Worm (Caenorhabditis elegans) whole organism, L4 larva: ENCODE results near the gene ugt-6.

Experiments used
- ZK337.2 ChIP-seq: fragments of 200-800 bp; sonication (Bioruptor generic); IDR thresholded peaks from 2 replicates; pipeline ENCODE4 v1.3.6; 2022; ENCODE audit warnings: missing genetic modification reagents, missing genetic modification characterization, missing compliant biosample characterization
- ceh-82 ChIP-seq: sonication (generic microtip); optimal IDR thresholded peaks from 2 replicates; lab custom pipeline; 2017; ENCODE audit warnings: missing biosample characterization, missing genetic modification characterization
- daf-12 ChIP-seq: fragments of 150-350 bp; optimal IDR thresholded peaks from 2 replicates; lab custom pipeline; 2014; ENCODE audit warnings: missing biosample characterization, missing genetic modification reagents, missing genetic modification characterization
- egl-27 ChIP-seq: sonication (generic microtip); optimal IDR thresholded peaks from 3 replicates; lab custom pipeline; 2017; ENCODE audit warnings: missing biosample characterization, missing genetic modification reagents, missing genetic modification characterization
- fkh-10 ChIP-seq: fragments of 150-350 bp; optimal IDR thresholded peaks from 2 replicates; lab custom pipeline; 2014; ENCODE audit warnings: missing biosample characterization, missing genetic modification reagents, missing genetic modification characterization
- lin-13 ChIP-seq: fragments of 150-350 bp; optimal IDR thresholded peaks from 2 replicates; lab custom pipeline; 2014; ENCODE audit warnings: missing biosample characterization, missing genetic modification reagents, missing genetic modification characterization
- lin-15B ChIP-seq: fragments of 150-350 bp; sonication (generic microtip); optimal IDR thresholded peaks from 3 replicates; lab custom pipeline; 2014; ENCODE audit warnings: missing biosample characterization, missing genetic modification characterization
- nhr-11 ChIP-seq: fragments of 150-350 bp; optimal IDR thresholded peaks from 2 replicates; lab custom pipeline; 2014; ENCODE audit warnings: missing biosample characterization, missing genetic modification characterization
- snpc-4 ChIP-seq: fragments of 150-350 bp; optimal IDR thresholded peaks from 2 replicates; lab custom pipeline; 2014; ENCODE audit warnings: missing biosample characterization, missing genetic modification characterization
- spr-1 ChIP-seq: sonication (generic microtip); optimal IDR thresholded peaks from 2 replicates; lab custom pipeline; 2016; ENCODE audit warnings: mild to moderate bottlenecking, missing genetic modification characterization, missing compliant biosample characterization
- unc-130 ChIP-seq: sonication (generic microtip); optimal IDR thresholded peaks from 2 replicates; lab custom pipeline; 2016; ENCODE audit warnings: missing genetic modification reagents, missing genetic modification characterization, missing compliant biosample characterization
- unc-62 ChIP-seq, 3 experiments: fragments of 150-350 bp in 1 of 3; sonication (generic microtip); optimal IDR thresholded peaks in 2 of 3; peaks in 1 of 3; 1 replicate in 1 of 3; 2 replicates in 2 of 3; lab custom pipeline; 2014 to 2017; ENCODE audit warnings: missing biosample characterization in 3 of 3, missing genetic modification characterization in 3 of 3, missing genetic modification reagents in 3 of 3, missing genotype in 1 of 3
- ztf-11 ChIP-seq: fragments of 150-350 bp; optimal IDR thresholded peaks from 2 replicates; lab custom pipeline; 2014; ENCODE audit warnings: missing biosample characterization, missing genetic modification characterization

DNA sequence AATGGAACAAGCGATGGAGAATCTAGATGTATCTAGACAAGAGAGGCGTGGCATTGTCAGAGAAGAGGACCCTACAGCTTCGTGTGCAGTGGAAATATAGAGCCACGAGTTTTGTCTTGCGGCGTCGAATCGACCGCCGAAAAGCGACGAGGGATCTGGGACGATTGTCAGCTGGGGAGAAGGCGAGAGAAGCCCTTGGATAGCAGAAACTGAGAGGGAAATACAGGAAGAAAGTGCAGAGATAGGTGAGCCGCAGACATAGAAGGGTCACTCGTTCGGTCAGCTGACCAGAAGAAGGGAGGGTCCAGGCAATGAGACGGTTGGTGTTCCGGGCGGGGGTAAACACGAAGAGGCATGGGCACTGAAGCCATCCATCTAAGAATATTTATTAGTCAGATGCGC, 16.5 kb upstream of the ugt-6 start:
- no peak for TF ChIP-seq lin-15B (tag; lab: Kevin White, UChicago)
- TF ChIP-seq ztf-11 (tag; lab: Kevin White, UChicago): no peak
- TF ChIP-seq ceh-82 (tag; lab: Kevin White, UChicago): no peak
- peak; percentile 65 for TF ChIP-seq fkh-10 (GFP tag; lab: Kevin White, UChicago)
- no peak for TF ChIP-seq lin-13 (GFP tag; lab: Kevin White, UChicago)
- TF ChIP-seq unc-62 (GFP tag; optimal IDR thresholded peaks at IDR 0.05 in 1 of 2; lab: Kevin White, UChicago): peak in 1 of 2 experiments; percentile 98
- TF ChIP-seq unc-62 (tag; optimal IDR thresholded peaks at IDR 0.05; lab: Kevin White, UChicago): no peak
- no peak for TF ChIP-seq snpc-4 (tag; lab: Kevin White, UChicago)
- TF ChIP-seq egl-27 (tag; lab: Kevin White, UChicago): no peak
- no peak for TF ChIP-seq ZK337.2 (GFP tag; lab: Robert Waterston, UW)
- no peak for TF ChIP-seq daf-12
- TF ChIP-seq unc-130 (GFP tag; lab: Kevin White, UChicago): no peak
- no peak for TF ChIP-seq spr-1 (tag; lab: Kevin White, UChicago)
- peak; percentile 83 for TF ChIP-seq nhr-11 (tag; lab: Kevin White, UChicago)
